Fruit fly (Drosophila melanogaster): Measurements from ENCODE around the gene Pc.

Gene Pc

DNA sequence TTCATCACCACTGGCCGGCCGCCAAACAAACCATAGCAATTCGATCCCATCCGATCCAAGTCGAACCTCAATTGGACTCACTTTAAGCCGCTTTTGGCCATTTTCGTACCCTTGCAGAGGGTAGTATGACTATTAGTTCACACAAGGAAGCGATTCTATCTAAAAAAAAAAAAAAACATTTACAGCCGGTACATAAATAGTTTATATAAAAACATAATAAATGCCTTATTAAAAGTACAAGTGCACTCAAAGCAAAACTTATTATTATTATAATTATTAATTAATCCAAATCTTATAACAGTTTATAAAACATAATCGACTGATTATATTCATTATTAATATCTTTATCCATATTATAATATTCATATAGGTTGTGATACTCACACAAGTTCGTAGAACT lies 38.6 kb upstream of the Pc start, which contains the start of gene CG12971:
Gene CG12971, minus strand, starts transcription at position 101 of the 400 bp plus-strand sequence.
- TF ChIP-seq CG32264 (GFP tag; optimal IDR thresholded peaks at IDR 0.05) (no peak), Abd-B (GFP tag; optimal IDR thresholded peaks at IDR 0.05) (no peak), dsf (GFP tag; optimal IDR thresholded peaks at IDR 0.05; ENCODE audit: borderline replicate concordance) (no peak), psq (GFP tag; optimal IDR thresholded peaks at IDR 0.05) (no peak), rgr (GFP tag; optimal IDR thresholded peaks at IDR 0.05) (no peak), dl (GFP tag; optimal IDR thresholded peaks at IDR 0.05; ENCODE audit: insufficient read depth in 1 of 2, partially characterized antibody in 2 of 2) (no peak), woc (GFP tag; optimal IDR thresholded peaks at IDR 0.05) (no peak), h (GFP tag; optimal IDR thresholded peaks at IDR 0.05) (no peak), tai (GFP tag; optimal IDR thresholded peaks at IDR 0.05) (no peak), Dfd (GFP tag; optimal IDR thresholded peaks at IDR 0.05) (no peak), Sp1 (GFP tag; optimal IDR thresholded peaks at IDR 0.05) (no peak), Rel (GFP tag; optimal IDR thresholded peaks at IDR 0.05) (no peak), Rel (tag; optimal IDR thresholded peaks at IDR 0.05) (no peak)

DNA sequence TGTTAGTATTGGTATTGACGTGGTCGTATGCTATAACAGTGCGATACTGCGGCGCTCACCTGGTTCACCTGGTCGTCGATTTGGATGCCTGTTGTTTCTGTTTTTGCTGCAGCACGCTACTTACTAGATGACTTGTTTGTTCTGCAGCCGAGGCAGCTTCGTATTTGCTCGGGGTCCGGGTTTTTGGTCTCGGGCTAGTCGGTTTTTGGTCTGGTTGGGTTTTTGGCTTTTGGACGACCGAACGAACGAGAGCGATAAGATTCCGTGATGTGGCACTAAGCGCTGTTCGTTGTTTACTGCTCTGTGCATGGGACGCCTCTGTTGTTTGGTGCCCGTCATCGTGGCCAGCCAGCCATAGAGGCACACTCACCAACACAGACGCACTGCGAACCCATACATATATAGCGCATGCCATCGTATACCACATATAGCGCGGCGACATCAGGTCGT lies 31.2 kb upstream of the Pc start, which contains the start of gene ebd2:
Gene ebd2, minus strand, starts transcription at position 306 of the 450 bp plus-strand sequence.
- no peak for TF ChIP-seq sage (GFP tag; optimal IDR thresholded peaks at IDR 0.05)
- no peak for TF ChIP-seq dmrt93B (GFP tag; optimal IDR thresholded peaks at IDR 0.05)
- TF ChIP-seq N (GFP tag; optimal IDR thresholded peaks at IDR 0.05) = no peak
- TF ChIP-seq pan (optimal IDR thresholded peaks at IDR 0.05) = no peak
- TF ChIP-seq CG32264 (GFP tag; optimal IDR thresholded peaks at IDR 0.05) = no peak
- TF ChIP-seq Myc (optimal IDR thresholded peaks at IDR 0.05) = no peak
- no peak for TF ChIP-seq woc (GFP tag; optimal IDR thresholded peaks at IDR 0.05)
- TF ChIP-seq Jra (GFP tag; optimal IDR thresholded peaks at IDR 0.05) = peak; percentile 30
- peak; percentile 6 for TF ChIP-seq br (GFP tag; optimal IDR thresholded peaks at IDR 0.05)
- no peak for TF ChIP-seq Sp1 (GFP tag; optimal IDR thresholded peaks at IDR 0.05)
- TF ChIP-seq HLH106 (tag; optimal IDR thresholded peaks at IDR 0.05) = no peak
- no peak for TF ChIP-seq Hr78 (GFP tag; optimal IDR thresholded peaks at IDR 0.05)
- TF ChIP-seq CG9705 (GFP tag; optimal IDR thresholded peaks at IDR 0.05) = no peak
- no peak for TF ChIP-seq lola (GFP tag; optimal IDR thresholded peaks at IDR 0.05)
- no peak for TF ChIP-seq GATAd (GFP tag; optimal IDR thresholded peaks at IDR 0.05)
- TF ChIP-seq Hr83 (GFP tag; optimal IDR thresholded peaks at IDR 0.05; ENCODE audit: poor library complexity, severe bottlenecking) = peak; percentile 72
- no peak for TF ChIP-seq rgr (GFP tag; optimal IDR thresholded peaks at IDR 0.05)
- TF ChIP-seq Hnf4 (GFP tag; optimal IDR thresholded peaks at IDR 0.05) = no peak
- TF ChIP-seq sv (GFP tag; optimal IDR thresholded peaks at IDR 0.05) = no peak
- TF ChIP-seq psq (GFP tag; optimal IDR thresholded peaks at IDR 0.05) = peak; percentile 32
- peak in 1 of 2 experiments; percentile 2 for TF ChIP-seq foxo (GFP tag; optimal IDR thresholded peaks at IDR 0.05)
- TF ChIP-seq Mio (GFP tag; optimal IDR thresholded peaks at IDR 0.05) = no peak
- TF ChIP-seq Abd-B (GFP tag; optimal IDR thresholded peaks at IDR 0.05) = no peak
- TF ChIP-seq Rel (GFP tag; optimal IDR thresholded peaks at IDR 0.05) = peak; percentile 9
- no peak for TF ChIP-seq Rel (tag; optimal IDR thresholded peaks at IDR 0.05)
- TF ChIP-seq tai (GFP tag; optimal IDR thresholded peaks at IDR 0.05) = no peak
- no peak for TF ChIP-seq ey (GFP tag; optimal IDR thresholded peaks at IDR 0.05)
- no peak for TF ChIP-seq Dfd (GFP tag; optimal IDR thresholded peaks at IDR 0.05)
- peak; percentile 58 for TF ChIP-seq h (GFP tag; optimal IDR thresholded peaks at IDR 0.05)
- no peak for TF ChIP-seq dl (GFP tag; optimal IDR thresholded peaks at IDR 0.05; ENCODE audit: insufficient read depth in 1 of 2, partially characterized antibody in 2 of 2)
- no peak for TF ChIP-seq usp (GFP tag; optimal IDR thresholded peaks at IDR 0.05)
- TF ChIP-seq dsf (GFP tag; optimal IDR thresholded peaks at IDR 0.05; ENCODE audit: borderline replicate concordance) = no peak
- no peak for TF ChIP-seq brk (GFP tag; optimal IDR thresholded peaks at IDR 0.05)
- peak; percentile 49 for TF ChIP-seq fru (GFP tag; optimal IDR thresholded peaks at IDR 0.05)
- TF ChIP-seq OdsH (GFP tag; optimal IDR thresholded peaks at IDR 0.05) = peak; percentile 34
- peak; percentile 76 for TF ChIP-seq CrebA (GFP tag; optimal IDR thresholded peaks at IDR 0.05; ENCODE audit: borderline replicate concordance)

DNA sequence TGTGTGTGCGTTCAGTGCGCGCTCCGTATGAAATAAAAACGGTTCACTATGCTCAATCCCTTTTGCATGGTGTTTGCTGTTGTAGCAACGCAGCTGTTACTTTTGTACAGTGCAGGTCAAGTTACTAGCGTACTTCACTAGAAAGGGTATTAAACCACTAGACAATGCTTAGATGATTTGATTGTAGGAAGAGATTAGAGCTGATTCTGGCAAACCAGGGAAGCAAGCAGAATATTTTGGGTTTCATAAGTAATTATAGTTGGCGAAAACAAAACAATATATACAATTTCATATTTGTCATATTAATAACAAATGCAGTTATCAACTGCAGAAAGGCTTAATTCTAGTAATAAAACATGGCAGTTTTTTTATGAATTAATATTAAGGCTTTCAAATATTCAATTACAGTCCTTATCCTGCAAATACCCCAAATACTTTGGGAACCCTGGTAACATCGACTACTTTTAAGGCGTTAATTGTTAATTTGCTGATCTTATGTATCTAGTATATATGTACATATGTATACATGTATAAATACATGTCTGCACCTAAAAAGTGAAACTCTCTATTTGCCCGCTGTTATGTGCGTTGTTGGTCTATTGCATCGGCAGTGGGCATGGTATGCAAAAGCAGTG lies 29.5 kb upstream of the Pc start:
- TF ChIP-seq usp (GFP tag; optimal IDR thresholded peaks at IDR 0.05) = no peak
- peak; percentile 40 for TF ChIP-seq CG32264 (GFP tag; optimal IDR thresholded peaks at IDR 0.05)
- no peak for TF ChIP-seq tai (GFP tag; optimal IDR thresholded peaks at IDR 0.05)
- TF ChIP-seq rgr (GFP tag; optimal IDR thresholded peaks at IDR 0.05) = peak; percentile 43
- no peak for TF ChIP-seq dsf (GFP tag; optimal IDR thresholded peaks at IDR 0.05; ENCODE audit: borderline replicate concordance)
- TF ChIP-seq br (GFP tag; optimal IDR thresholded peaks at IDR 0.05) = peak; percentile 26
- no peak for TF ChIP-seq Mio (GFP tag; optimal IDR thresholded peaks at IDR 0.05)
- no peak for TF ChIP-seq CG9705 (GFP tag; optimal IDR thresholded peaks at IDR 0.05)
- TF ChIP-seq CrebA (GFP tag; optimal IDR thresholded peaks at IDR 0.05; ENCODE audit: borderline replicate concordance) = no peak
- no peak for TF ChIP-seq lola (GFP tag; optimal IDR thresholded peaks at IDR 0.05)
- TF ChIP-seq sv (GFP tag; optimal IDR thresholded peaks at IDR 0.05) = peak; percentile 38
- no peak for TF ChIP-seq Sp1 (GFP tag; optimal IDR thresholded peaks at IDR 0.05)
- TF ChIP-seq Vsx2 (GFP tag; optimal IDR thresholded peaks at IDR 0.05; ENCODE audit: partially characterized antibody) = no peak
- TF ChIP-seq Dfd (GFP tag; optimal IDR thresholded peaks at IDR 0.05) = no peak
- no peak for TF ChIP-seq Rel (GFP tag; optimal IDR thresholded peaks at IDR 0.05)
- TF ChIP-seq Rel (tag; optimal IDR thresholded peaks at IDR 0.05) = no peak
- TF ChIP-seq Dif (GFP tag; optimal IDR thresholded peaks at IDR 0.05; ENCODE audit: partially characterized antibody) = no peak
- no peak for TF ChIP-seq Abd-B (GFP tag; optimal IDR thresholded peaks at IDR 0.05)
- TF ChIP-seq Jra (GFP tag; optimal IDR thresholded peaks at IDR 0.05) = no peak
- no peak for TF ChIP-seq h (GFP tag; optimal IDR thresholded peaks at IDR 0.05)
- no peak for TF ChIP-seq dl (GFP tag; optimal IDR thresholded peaks at IDR 0.05; ENCODE audit: insufficient read depth in 1 of 2, partially characterized antibody in 2 of 2)
- TF ChIP-seq woc (GFP tag; optimal IDR thresholded peaks at IDR 0.05) = peak; percentile 31
- no peak for TF ChIP-seq GATAd (GFP tag; optimal IDR thresholded peaks at IDR 0.05)
- TF ChIP-seq Hnf4 (GFP tag; optimal IDR thresholded peaks at IDR 0.05) = no peak
- TF ChIP-seq brk (GFP tag; optimal IDR thresholded peaks at IDR 0.05) = no peak
- TF ChIP-seq Hr78 (GFP tag; optimal IDR thresholded peaks at IDR 0.05) = no peak
- no peak for TF ChIP-seq jim (GFP tag; optimal IDR thresholded peaks at IDR 0.05)
- no peak for TF ChIP-seq HLH106 (tag; optimal IDR thresholded peaks at IDR 0.05)
- no peak for TF ChIP-seq Myc (optimal IDR thresholded peaks at IDR 0.05)
- TF ChIP-seq dmrt93B (GFP tag; optimal IDR thresholded peaks at IDR 0.05) = peak; percentile 3
- TF ChIP-seq fru (GFP tag; optimal IDR thresholded peaks at IDR 0.05) = peak; percentile 64
- no peak for TF ChIP-seq OdsH (GFP tag; optimal IDR thresholded peaks at IDR 0.05)
- peak; percentile 22 for TF ChIP-seq ey (GFP tag; optimal IDR thresholded peaks at IDR 0.05)
